Worm (Caenorhabditis elegans) whole organism, L4 larva: Measurements from ENCODE around the gene sulp-4.
A peak's percentile ranks its signal among the peaks of the same experiment; 100 is the strongest.

ENCODE experiments used
- F49E8.2 ChIP-seq: sonication (generic microtip); optimal IDR thresholded peaks from 2 replicates; lab custom pipeline; 2016; ENCODE audit warnings: missing compliant biosample characterization, mild to moderate bottlenecking, missing genetic modification characterization, borderline replicate concordance
- ZK546.5 ChIP-seq, 2 experiments: sonication (generic microtip); optimal IDR thresholded peaks; 2 replicates each; lab custom pipeline; 2017; ENCODE audit warnings: missing biosample characterization in 2 of 2, missing genetic modification characterization in 2 of 2
- attf-4 ChIP-seq: sonication (generic microtip); optimal IDR thresholded peaks from 3 replicates; lab custom pipeline; 2017; ENCODE audit warnings: missing biosample characterization, missing genetic modification characterization
- fos-1 ChIP-seq: fragments of 150-350 bp; optimal IDR thresholded peaks from 2 replicates; lab custom pipeline; 2014; ENCODE audit warnings: missing biosample characterization, missing genetic modification characterization
- jun-1 ChIP-seq: fragments of 150-350 bp; optimal IDR thresholded peaks from 2 replicates; lab custom pipeline; 2014; ENCODE audit warnings: missing biosample characterization, missing genetic modification reagents, missing genetic modification characterization
- mdl-1 ChIP-seq, 2 experiments: fragments of 150-350 bp in 1 of 2; sonication (generic microtip) in 1 of 2; optimal IDR thresholded peaks; 2 replicates each; lab custom pipeline; 2014 to 2017; ENCODE audit warnings: missing biosample characterization in 2 of 2, missing genetic modification characterization in 2 of 2
- nhr-11 ChIP-seq: fragments of 150-350 bp; optimal IDR thresholded peaks from 2 replicates; lab custom pipeline; 2014; ENCODE audit warnings: missing biosample characterization, missing genetic modification characterization
- unc-130 ChIP-seq: sonication (generic microtip); optimal IDR thresholded peaks from 2 replicates; lab custom pipeline; 2016; ENCODE audit warnings: missing genetic modification reagents, missing genetic modification characterization, missing compliant biosample characterization
- unc-39 ChIP-seq: sonication (generic microtip); optimal IDR thresholded peaks from 2 replicates; lab custom pipeline; 2017; ENCODE audit warnings: missing biosample characterization, missing genetic modification characterization
- unc-62 ChIP-seq, 3 experiments: fragments of 150-350 bp in 1 of 3; sonication (generic microtip); optimal IDR thresholded peaks in 2 of 3; peaks in 1 of 3; 1 replicate in 1 of 3; 2 replicates in 2 of 3; lab custom pipeline; 2014 to 2017; ENCODE audit warnings: missing biosample characterization in 3 of 3, missing genetic modification characterization in 3 of 3, missing genetic modification reagents in 3 of 3, missing genotype in 1 of 3

DNA sequence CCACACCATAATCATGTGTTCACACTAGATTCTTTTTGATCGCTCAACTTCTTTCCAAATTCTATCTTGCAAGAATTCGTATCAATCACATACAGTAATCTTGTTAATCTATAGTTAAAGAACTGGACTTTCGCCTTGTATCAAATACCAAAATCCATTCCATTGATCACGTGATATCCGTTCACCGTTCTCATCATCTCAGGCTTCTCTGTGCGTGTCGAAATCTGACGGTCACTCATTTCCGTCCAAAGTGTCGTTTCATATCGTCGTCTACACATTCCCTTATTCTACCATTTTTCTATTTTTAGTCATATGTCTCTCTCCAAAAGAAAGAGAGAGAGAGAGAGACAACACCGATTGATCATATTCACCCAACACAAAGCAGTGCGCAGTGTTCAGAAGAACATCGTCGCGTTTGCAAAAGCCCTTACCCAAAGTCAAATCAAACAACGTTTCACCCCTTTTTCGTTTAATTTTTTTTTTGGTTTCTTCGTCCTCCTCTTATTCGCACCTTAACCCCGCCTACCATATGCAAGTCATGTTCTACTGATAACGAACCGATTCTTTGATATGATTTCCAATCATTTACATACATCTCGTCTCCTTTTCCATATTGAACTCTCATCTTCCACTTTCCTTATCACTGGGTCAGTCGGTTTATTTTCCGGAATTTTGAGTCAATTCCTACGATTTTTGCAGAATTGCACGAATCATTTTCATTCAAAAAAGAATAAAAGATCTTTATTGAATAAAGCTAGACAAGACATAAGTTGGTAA lies 15.9 kb upstream of the sulp-4 start:
- TF ChIP-seq unc-39 (tag; lab: Kevin White, UChicago) (no peak), attf-4 (tag; lab: Kevin White, UChicago) (no peak), unc-62 (GFP tag; optimal IDR thresholded peaks at IDR 0.05 in 1 of 2; lab: Kevin White, UChicago) (peak in 1 of 2 experiments; percentile 95), unc-62 (tag; optimal IDR thresholded peaks at IDR 0.05; lab: Kevin White, UChicago) (no peak), mdl-1 (tag; optimal IDR thresholded peaks at IDR 0.05; lab: Kevin White, UChicago) (peak; percentile 59 to 90), ZK546.5 (tag; optimal IDR thresholded peaks at IDR 0.05; lab: Kevin White, UChicago) (no peak), F49E8.2 (tag; lab: Kevin White, UChicago) (no peak), jun-1 (tag; lab: Kevin White, UChicago) (no peak), nhr-11 (tag; lab: Kevin White, UChicago) (no peak), unc-130 (GFP tag; lab: Kevin White, UChicago) (no peak), fos-1 (tag; lab: Kevin White, UChicago) (no peak)
